Worm (Caenorhabditis elegans) whole organism, young adult: ENCODE data around the gene nhr-213.

Source experiments
- F10E7.11 ChIP-seq: sonication (generic microtip); optimal IDR thresholded peaks from 2 replicates; lab custom pipeline; 2017; ENCODE audit warnings: mild to moderate bottlenecking, missing genetic modification characterization, moderate library complexity, missing compliant biosample characterization
- F22D6.2 ChIP-seq: sonication (generic microtip); optimal IDR thresholded peaks from 2 replicates; lab custom pipeline; 2016; ENCODE audit warnings: mild to moderate bottlenecking, missing genetic modification characterization, missing compliant biosample characterization
- K11D2.4 ChIP-seq: fragments of 200-800 bp; sonication (Bioruptor generic); IDR thresholded peaks from 2 replicates; pipeline ENCODE4 v1.3.6; 2022; ENCODE audit warnings: missing genetic modification reagents, missing genetic modification characterization, missing compliant biosample characterization
- K12H6.12 ChIP-seq: fragments of 200-800 bp; sonication (Bioruptor generic); optimal IDR thresholded peaks from 2 replicates; lab custom pipeline; 2018; ENCODE audit warnings: mild to moderate bottlenecking, missing genetic modification characterization, missing compliant biosample characterization
- T26A5.8 ChIP-seq: sonication (generic microtip); optimal IDR thresholded peaks from 2 replicates; lab custom pipeline; 2016; ENCODE audit warnings: missing genetic modification characterization, missing compliant biosample characterization
- ZK185.1 ChIP-seq: sonication (generic microtip); optimal IDR thresholded peaks from 2 replicates; lab custom pipeline; 2016; ENCODE audit warnings: mild to moderate bottlenecking, missing genetic modification characterization, missing compliant biosample characterization; ENCODE audit not compliant: poor library complexity, severe bottlenecking
- aptf-2 ChIP-seq: fragments of 200-800 bp; sonication (Bioruptor generic); conservative IDR thresholded peaks from 2 replicates; pipeline ENCODE4 v1.3.6; 2022; ENCODE audit warnings: missing genetic modification reagents, missing genetic modification characterization, missing compliant biosample characterization
- attf-3 ChIP-seq: fragments of 200-800 bp; sonication (Bioruptor generic); conservative IDR thresholded peaks from 2 replicates; pipeline ENCODE4 v1.3.6; 2022; ENCODE audit warnings: missing genetic modification reagents, missing genetic modification characterization, missing compliant biosample characterization
- bed-2 ChIP-seq: fragments of 200-800 bp; sonication (Bioruptor generic); IDR thresholded peaks from 2 replicates; pipeline ENCODE4 v1.3.6; 2022; ENCODE audit warnings: missing genetic modification reagents, missing genetic modification characterization, missing compliant biosample characterization
- ceh-58 ChIP-seq: fragments of 200-800 bp; sonication (Bioruptor generic); IDR thresholded peaks from 2 replicates; pipeline ENCODE4 v1.3.6; 2022; ENCODE audit warnings: missing genetic modification characterization, missing compliant biosample characterization
- hlh-12 ChIP-seq: sonication (generic microtip); optimal IDR thresholded peaks from 2 replicates; lab custom pipeline; 2016; ENCODE audit warnings: missing genetic modification characterization, missing compliant biosample characterization
- hlh-26 ChIP-seq: fragments of 200-800 bp; sonication (Bioruptor generic); conservative IDR thresholded peaks from 2 replicates; pipeline ENCODE4 v1.3.6; 2022; ENCODE audit warnings: missing genetic modification reagents, missing genetic modification characterization, missing compliant biosample characterization
- hmg-20 ChIP-seq: fragments of 200-800 bp; sonication (Bioruptor generic); IDR thresholded peaks from 2 replicates; pipeline ENCODE4 v1.3.6; 2022; ENCODE audit warnings: missing genetic modification reagents, missing genetic modification characterization, missing compliant biosample characterization
- hsf-1 ChIP-seq: fragments of 200-800 bp; sonication (Bioruptor generic); IDR thresholded peaks from 2 replicates; pipeline ENCODE4 v1.3.6; 2022; ENCODE audit warnings: missing genetic modification reagents, missing genetic modification characterization, missing compliant biosample characterization
- let-607 ChIP-seq, 2 experiments: fragments of 200-800 bp in 1 of 2; sonication (Bioruptor generic) in 1 of 2; sonication (generic microtip) in 1 of 2; optimal IDR thresholded peaks; 2 replicates each; lab custom pipeline; 2016 to 2018; ENCODE audit warnings: mild to moderate bottlenecking in 2 of 2, missing compliant biosample characterization in 2 of 2, missing genetic modification characterization in 2 of 2, moderate library complexity in 2 of 2, missing genotype in 1 of 2
- lin-26 ChIP-seq: fragments of 200-800 bp; sonication (Bioruptor generic); IDR thresholded peaks from 2 replicates; pipeline ENCODE4 v1.3.6; 2022; ENCODE audit warnings: missing genetic modification reagents, missing genetic modification characterization, missing compliant biosample characterization
- lin-35 ChIP-seq, 3 experiments: fragments of 150-350 bp in 2 of 3; sonication (generic microtip) in 1 of 3; optimal IDR thresholded peaks; 2 replicates each; lab custom pipeline; 2014 to 2018; ENCODE audit warnings: missing biosample characterization in 3 of 3, missing genetic modification characterization in 3 of 3, missing genetic modification reagents in 3 of 3
- lir-1 ChIP-seq: fragments of 200-800 bp; sonication (Bioruptor generic); conservative IDR thresholded peaks from 2 replicates; pipeline ENCODE4 v1.3.6; 2022; ENCODE audit warnings: missing genetic modification reagents, missing genetic modification characterization, missing compliant biosample characterization
- madf-10 ChIP-seq: sonication (generic microtip); optimal IDR thresholded peaks from 2 replicates; lab custom pipeline; 2016; ENCODE audit warnings: mild to moderate bottlenecking, missing genetic modification characterization, missing compliant biosample characterization
- madf-3 ChIP-seq: fragments of 200-800 bp; sonication (Bioruptor generic); IDR thresholded peaks from 2 replicates; pipeline ENCODE4 v1.3.6; 2022; ENCODE audit warnings: missing genetic modification reagents, missing genetic modification characterization, missing compliant biosample characterization
- mcd-1 ChIP-seq: fragments of 200-800 bp; sonication (Bioruptor generic); IDR thresholded peaks from 2 replicates; pipeline ENCODE4 v1.3.6; 2022; ENCODE audit warnings: missing genetic modification reagents, missing genetic modification characterization, missing compliant biosample characterization
- nfya-1 ChIP-seq: sonication (generic microtip); optimal IDR thresholded peaks from 2 replicates; lab custom pipeline; 2017; ENCODE audit warnings: antibody characterized with exemption, missing compliant biosample characterization, missing genetic modification characterization, borderline replicate concordance; ENCODE audit not compliant: insufficient read depth
- nfya-2 ChIP-seq: fragments of 200-800 bp; sonication (Bioruptor generic); IDR thresholded peaks from 2 replicates; pipeline ENCODE4 v1.3.6; 2022; ENCODE audit warnings: missing genetic modification reagents, missing genetic modification characterization, missing compliant biosample characterization
- nhr-120 ChIP-seq: fragments of 200-800 bp; sonication (Bioruptor generic); IDR thresholded peaks from 2 replicates; pipeline ENCODE4 v1.3.6; 2022; ENCODE audit warnings: missing genetic modification characterization, missing compliant biosample characterization
- nhr-179 ChIP-seq: sonication (generic microtip); optimal IDR thresholded peaks from 2 replicates; lab custom pipeline; 2016; ENCODE audit warnings: mild to moderate bottlenecking, missing genetic modification characterization, missing compliant biosample characterization
- pbrm-1 ChIP-seq: fragments of 200-800 bp; sonication (Bioruptor generic); IDR thresholded peaks from 2 replicates; pipeline ENCODE4 v1.3.6; 2022; ENCODE audit warnings: missing genetic modification reagents, missing genetic modification characterization, missing compliant biosample characterization
- rpc-1 ChIP-seq, 2 experiments: fragments of 150-350 bp in 1 of 2; sonication (generic microtip) in 1 of 2; optimal IDR thresholded peaks; 2 replicates each; lab custom pipeline; 2014 to 2018; ENCODE audit warnings: missing biosample characterization in 1 of 2, missing genetic modification characterization in 1 of 2, missing genetic modification reagents in 1 of 2, missing genotype in 1 of 2
- sdz-38 ChIP-seq: sonication (generic microtip); optimal IDR thresholded peaks from 2 replicates; lab custom pipeline; 2016; ENCODE audit warnings: missing genotype, missing genetic modification characterization, missing compliant biosample characterization
- snpc-1.1 ChIP-seq: sonication (generic microtip); optimal IDR thresholded peaks from 2 replicates; lab custom pipeline; 2017; ENCODE audit warnings: missing genetic modification characterization, mild to moderate bottlenecking, missing compliant biosample characterization, antibody characterized with exemption, moderate library complexity, missing genotype, missing genetic modification reagents; ENCODE audit not compliant: insufficient read depth
- snpc-3.4 ChIP-seq: sonication (generic microtip); optimal IDR thresholded peaks from 2 replicates; lab custom pipeline; 2017; ENCODE audit warnings: missing genetic modification characterization, mild to moderate bottlenecking, missing compliant biosample characterization, antibody characterized with exemption, moderate library complexity, missing genotype, missing genetic modification reagents
- somi-1 ChIP-seq: fragments of 200-800 bp; sonication (Bioruptor generic); optimal IDR thresholded peaks from 2 replicates; lab custom pipeline; 2018; ENCODE audit warnings: mild to moderate bottlenecking, missing genetic modification characterization, missing compliant biosample characterization
- tbx-9 ChIP-seq: sonication (generic microtip); optimal IDR thresholded peaks from 2 replicates; lab custom pipeline; 2016; ENCODE audit warnings: borderline replicate concordance, missing genetic modification characterization, inconsistent platforms, missing compliant biosample characterization
- tlf-1 ChIP-seq: fragments of 200-800 bp; sonication (Bioruptor generic); optimal IDR thresholded peaks from 2 replicates; lab custom pipeline; 2018; ENCODE audit warnings: mild to moderate bottlenecking, missing genetic modification characterization, missing compliant biosample characterization
- zfh-2 ChIP-seq: fragments of 200-800 bp; sonication (Bioruptor generic); conservative IDR thresholded peaks from 2 replicates; pipeline ENCODE4 v1.3.6; 2022; ENCODE audit warnings: missing genetic modification reagents, missing genetic modification characterization, missing compliant biosample characterization
- zim-3 ChIP-seq: sonication (generic microtip); optimal IDR thresholded peaks from 2 replicates; lab custom pipeline; 2017; ENCODE audit warnings: mild to moderate bottlenecking, missing genetic modification characterization, moderate library complexity, missing compliant biosample characterization
- ztf-28 ChIP-seq: fragments of 200-800 bp; sonication (Bioruptor generic); IDR thresholded peaks from 2 replicates; pipeline ENCODE4 v1.3.6; 2022; ENCODE audit warnings: missing genetic modification reagents, missing genetic modification characterization, missing compliant biosample characterization
- ztf-6 ChIP-seq: fragments of 200-800 bp; sonication (Bioruptor generic); IDR thresholded peaks from 2 replicates; pipeline ENCODE4 v1.3.6; 2022; ENCODE audit warnings: missing genetic modification reagents, missing genetic modification characterization, missing compliant biosample characterization

Gene nhr-213

ce11 chrV:15896671-15897070, at the start of gene nhr-213:
Gene nhr-213 (minus strand): TSS chrV:15896771.
- TF ChIP-seq hmg-20 = no peak
- TF ChIP-seq somi-1 (GFP tag; lab: Kevin White, UChicago) = no peak

ce11 chrV:15943125-15943524, 46.6 kb upstream of the nhr-213 start, which contains the start of gene srw-53:
Gene srw-53 (plus strand): TSS chrV:15943425.
- TF ChIP-seq rpc-1 (optimal IDR thresholded peaks at IDR 0.05; lab: Kevin White, UChicago) (no peak), rpc-1 (tag; optimal IDR thresholded peaks at IDR 0.05; lab: Kevin White, UChicago) (no peak), madf-10 (no peak), attf-3 (no peak), tbx-9 (tag; lab: Kevin White, UChicago) (no peak), hmg-20 (no peak), ztf-28 (GFP tag; lab: Robert Waterston, UW) (no peak), nfya-1 (tag; lab: Kevin White, UChicago) (no peak)

- TF ChIP-seq K11D2.4 (GFP tag; lab: Robert Waterston, UW) (no peak), lin-35 (GFP tag; optimal IDR thresholded peaks at IDR 0.05; lab: Kevin White, UChicago) (no peak), let-607 (tag; optimal IDR thresholded peaks at IDR 0.05; lab: Kevin White, UChicago) (no peak), aptf-2 (GFP tag; lab: Robert Waterston, UW) (no peak), nhr-120 (GFP tag; lab: Robert Waterston, UW) (no peak), K12H6.12 (tag; lab: Kevin White, UChicago) (no peak), ceh-58 (GFP tag; lab: Robert Waterston, UW) (no peak), T26A5.8 (tag; lab: Kevin White, UChicago) (no peak), F10E7.11 (tag; lab: Kevin White, UChicago) (no peak), bed-2 (GFP tag; lab: Robert Waterston, UW) (no peak), ztf-28 (GFP tag; lab: Robert Waterston, UW) (no peak), tlf-1 (GFP tag; lab: Kevin White, UChicago) (no peak), pbrm-1 (GFP tag; lab: Robert Waterston, UW) (no peak), mcd-1 (GFP tag; lab: Robert Waterston, UW) (no peak), sdz-38 (tag; lab: Kevin White, UChicago) (no peak), hlh-12 (no peak), snpc-3.4 (tag; lab: Kevin White, UChicago) (no peak)
Observed at ce11 chrV:15940254-15940653, 43.7 kb upstream of the nhr-213 start, which contains the start of gene srw-55. Gene srw-55 (minus strand): TSS chrV:15940354.

ce11 chrV:15932390-15932789, 35.8 kb upstream of the nhr-213 start, which contains the start of gene srw-26:
Gene srw-26 (minus strand): TSS chrV:15932490.
- TF ChIP-seq sdz-38 (tag; lab: Kevin White, UChicago) (no peak), hlh-12 (no peak), pbrm-1 (GFP tag; lab: Robert Waterston, UW) (no peak), ceh-58 (GFP tag; lab: Robert Waterston, UW) (no peak), nfya-2 (no peak), lir-1 (GFP tag; lab: Robert Waterston, UW) (no peak), snpc-3.4 (tag; lab: Kevin White, UChicago) (no peak), ZK185.1 (tag; lab: Kevin White, UChicago) (no peak), zfh-2 (GFP tag; lab: Robert Waterston, UW) (no peak), lin-26 (GFP tag; lab: Robert Waterston, UW) (no peak), hlh-26 (GFP tag; lab: Robert Waterston, UW) (no peak), madf-3 (GFP tag; lab: Robert Waterston, UW) (no peak), aptf-2 (GFP tag; lab: Robert Waterston, UW) (no peak), madf-10 (no peak), hsf-1 (GFP tag; lab: Robert Waterston, UW) (no peak), snpc-1.1 (tag; lab: Kevin White, UChicago) (no peak), nhr-179 (tag; lab: Kevin White, UChicago) (no peak), zim-3 (tag; lab: Kevin White, UChicago) (no peak), ztf-6 (GFP tag; lab: Robert Waterston, UW) (no peak), F22D6.2 (tag; lab: Kevin White, UChicago) (no peak)
